Worm (Caenorhabditis elegans) whole organism, L2 larva: ENCODE measurements around the gene nhr-225.

Experiments
- C34F6.9 ChIP-seq: fragments of 150-350 bp; optimal IDR thresholded peaks from 2 replicates; lab custom pipeline; 2014; ENCODE audit warnings: missing biosample characterization, missing genetic modification characterization
- F13H6.1 ChIP-seq: sonication (generic microtip); optimal IDR thresholded peaks from 2 replicates; lab custom pipeline; 2016; ENCODE audit warnings: missing genetic modification characterization, missing compliant biosample characterization
- Y55F3AM.14 ChIP-seq: fragments of 200-800 bp; sonication (Bioruptor generic); optimal IDR thresholded peaks from 2 replicates; lab custom pipeline; 2018; ENCODE audit warnings: mild to moderate bottlenecking, missing genetic modification characterization, missing compliant biosample characterization
- ZK546.5 ChIP-seq: sonication (generic microtip); optimal IDR thresholded peaks from 2 replicates; lab custom pipeline; 2017; ENCODE audit warnings: missing biosample characterization, missing genetic modification characterization
- aly-2 ChIP-seq: fragments of 150-350 bp; optimal IDR thresholded peaks from 2 replicates; lab custom pipeline; 2014; ENCODE audit warnings: missing biosample characterization, missing genetic modification characterization
- ama-1 ChIP-seq: fragments of 150-350 bp; optimal IDR thresholded peaks from 2 replicates; lab custom pipeline; 2018; ENCODE audit warnings: inconsistent platforms
- blmp-1 ChIP-seq: sonication (generic microtip); optimal IDR thresholded peaks from 2 replicates; lab custom pipeline; 2017; ENCODE audit warnings: missing genetic modification characterization, mild to moderate bottlenecking, missing compliant biosample characterization, antibody characterized with exemption, moderate library complexity; ENCODE audit not compliant: insufficient read depth
- ceh-16 ChIP-seq: fragments of 150-350 bp; optimal IDR thresholded peaks from 2 replicates; lab custom pipeline; 2014; ENCODE audit warnings: missing biosample characterization, missing genetic modification characterization
- crh-2 ChIP-seq: sonication (generic microtip); optimal IDR thresholded peaks from 2 replicates; lab custom pipeline; 2017; ENCODE audit warnings: missing biosample characterization, missing genetic modification characterization
- dmd-4 ChIP-seq: sonication (generic microtip); optimal IDR thresholded peaks from 2 replicates; lab custom pipeline; 2017; ENCODE audit warnings: missing biosample characterization, missing genetic modification characterization
- egl-27 ChIP-seq: sonication (generic microtip); optimal IDR thresholded peaks from 3 replicates; lab custom pipeline; 2017; ENCODE audit warnings: missing biosample characterization, missing genetic modification reagents, missing genetic modification characterization
- fos-1 ChIP-seq: fragments of 150-350 bp; optimal IDR thresholded peaks from 2 replicates; lab custom pipeline; 2014; ENCODE audit warnings: missing biosample characterization, missing genetic modification characterization
- gmeb-1 ChIP-seq: fragments of 150-350 bp; optimal IDR thresholded peaks from 2 replicates; lab custom pipeline; 2014; ENCODE audit warnings: missing biosample characterization, missing genetic modification characterization
- lin-11 ChIP-seq: fragments of 150-350 bp; sonication (generic microtip); optimal IDR thresholded peaks from 2 replicates; lab custom pipeline; 2014; ENCODE audit warnings: missing biosample characterization, missing genetic modification characterization, inconsistent platforms, mixed read lengths
- lin-39 ChIP-seq: fragments of 150-350 bp; optimal IDR thresholded peaks from 2 replicates; lab custom pipeline; 2014; ENCODE audit warnings: missing biosample characterization, missing genetic modification reagents, missing genetic modification characterization
- lsy-2 ChIP-seq, 2 experiments: fragments of 150-350 bp in 1 of 2; sonication (generic microtip) in 1 of 2; optimal IDR thresholded peaks; 2 replicates each; lab custom pipeline; 2014 to 2017; ENCODE audit warnings: missing biosample characterization in 2 of 2, missing genetic modification characterization in 2 of 2
- mab-5 ChIP-seq: fragments of 150-350 bp; optimal IDR thresholded peaks from 2 replicates; lab custom pipeline; 2014; ENCODE audit warnings: missing biosample characterization, missing genetic modification characterization
- mbf-1 ChIP-seq: sonication (generic microtip); optimal IDR thresholded peaks from 2 replicates; lab custom pipeline; 2017; ENCODE audit warnings: missing biosample characterization, missing genetic modification characterization
- nhr-10 ChIP-seq: sonication (generic microtip); optimal IDR thresholded peaks from 2 replicates; lab custom pipeline; 2017; ENCODE audit warnings: missing biosample characterization, missing genetic modification characterization
- nhr-11 ChIP-seq: fragments of 150-350 bp; optimal IDR thresholded peaks from 2 replicates; lab custom pipeline; 2014; ENCODE audit warnings: missing biosample characterization, missing genetic modification characterization
- nhr-12 ChIP-seq: fragments of 150-350 bp; optimal IDR thresholded peaks from 2 replicates; lab custom pipeline; 2014; ENCODE audit warnings: missing biosample characterization, missing genetic modification characterization
- nhr-129 ChIP-seq: fragments of 150-350 bp; optimal IDR thresholded peaks from 2 replicates; lab custom pipeline; 2014; ENCODE audit warnings: missing biosample characterization, missing genetic modification characterization
- nhr-23 ChIP-seq: fragments of 150-350 bp; optimal IDR thresholded peaks from 2 replicates; lab custom pipeline; 2014; ENCODE audit warnings: missing biosample characterization, missing genetic modification reagents, missing genetic modification characterization
- nhr-237 ChIP-seq: fragments of 150-350 bp; optimal IDR thresholded peaks from 2 replicates; lab custom pipeline; 2014; ENCODE audit warnings: missing biosample characterization, missing genetic modification characterization
- nhr-25 ChIP-seq: fragments of 150-350 bp; sonication (generic microtip); optimal IDR thresholded peaks from 3 replicates; lab custom pipeline; 2014; ENCODE audit warnings: missing biosample characterization, missing genetic modification characterization
- nhr-6 ChIP-seq: fragments of 150-350 bp; optimal IDR thresholded peaks from 2 replicates; lab custom pipeline; 2014; ENCODE audit warnings: missing biosample characterization, missing genetic modification characterization
- nhr-77 ChIP-seq: fragments of 150-350 bp; optimal IDR thresholded peaks from 2 replicates; lab custom pipeline; 2014; ENCODE audit warnings: missing biosample characterization, missing genetic modification characterization
- peb-1 ChIP-seq: fragments of 150-350 bp; optimal IDR thresholded peaks from 2 replicates; lab custom pipeline; 2014; ENCODE audit warnings: missing biosample characterization, missing genetic modification characterization
- sem-4 ChIP-seq: fragments of 150-350 bp; optimal IDR thresholded peaks from 2 replicates; lab custom pipeline; 2014; ENCODE audit warnings: missing biosample characterization, missing genetic modification reagents, missing genetic modification characterization
- skn-1 ChIP-seq: sonication (generic microtip); optimal IDR thresholded peaks from 2 replicates; lab custom pipeline; 2017; ENCODE audit warnings: missing biosample characterization, missing genetic modification characterization
- sma-3 ChIP-seq: sonication (generic microtip); optimal IDR thresholded peaks from 2 replicates; lab custom pipeline; 2016; ENCODE audit warnings: missing genetic modification reagents, missing genetic modification characterization, missing compliant biosample characterization
- sma-9 ChIP-seq, 2 experiments: fragments of 150-350 bp in 1 of 2; sonication (generic microtip) in 1 of 2; optimal IDR thresholded peaks; 2 replicates each; lab custom pipeline; 2014 to 2016; ENCODE audit warnings: missing genetic modification characterization in 2 of 2, mild to moderate bottlenecking in 1 of 2, missing biosample characterization in 1 of 2, missing compliant biosample characterization in 1 of 2, missing genetic modification reagents in 1 of 2, moderate library complexity in 1 of 2
- snpc-4 ChIP-seq: fragments of 150-350 bp; optimal IDR thresholded peaks from 2 replicates; lab custom pipeline; 2014; ENCODE audit warnings: missing biosample characterization, missing genetic modification characterization
- unc-39 ChIP-seq: fragments of 150-350 bp; optimal IDR thresholded peaks from 2 replicates; lab custom pipeline; 2014; ENCODE audit warnings: missing biosample characterization, missing genetic modification characterization
- unc-55 ChIP-seq: fragments of 150-350 bp; sonication (generic microtip); optimal IDR thresholded peaks from 3 replicates; lab custom pipeline; 2014; ENCODE audit warnings: missing biosample characterization, missing genetic modification reagents, missing genetic modification characterization
- unc-62 ChIP-seq: fragments of 150-350 bp; optimal IDR thresholded peaks from 2 replicates; lab custom pipeline; 2014; ENCODE audit warnings: missing biosample characterization, missing genetic modification reagents, missing genetic modification characterization
- zag-1 ChIP-seq: fragments of 150-350 bp; optimal IDR thresholded peaks from 2 replicates; lab custom pipeline; 2014; ENCODE audit warnings: missing biosample characterization, missing genetic modification characterization
- ztf-1 ChIP-seq: fragments of 200-800 bp; sonication (Bioruptor generic); conservative IDR thresholded peaks from 2 replicates; pipeline ENCODE4 v1.3.6; 2022; ENCODE audit warnings: missing genetic modification characterization, missing compliant biosample characterization
- ztf-4 ChIP-seq: fragments of 150-350 bp; optimal IDR thresholded peaks from 2 replicates; lab custom pipeline; 2014; ENCODE audit warnings: missing biosample characterization, missing genetic modification characterization

nhr-225 gene

DNA sequence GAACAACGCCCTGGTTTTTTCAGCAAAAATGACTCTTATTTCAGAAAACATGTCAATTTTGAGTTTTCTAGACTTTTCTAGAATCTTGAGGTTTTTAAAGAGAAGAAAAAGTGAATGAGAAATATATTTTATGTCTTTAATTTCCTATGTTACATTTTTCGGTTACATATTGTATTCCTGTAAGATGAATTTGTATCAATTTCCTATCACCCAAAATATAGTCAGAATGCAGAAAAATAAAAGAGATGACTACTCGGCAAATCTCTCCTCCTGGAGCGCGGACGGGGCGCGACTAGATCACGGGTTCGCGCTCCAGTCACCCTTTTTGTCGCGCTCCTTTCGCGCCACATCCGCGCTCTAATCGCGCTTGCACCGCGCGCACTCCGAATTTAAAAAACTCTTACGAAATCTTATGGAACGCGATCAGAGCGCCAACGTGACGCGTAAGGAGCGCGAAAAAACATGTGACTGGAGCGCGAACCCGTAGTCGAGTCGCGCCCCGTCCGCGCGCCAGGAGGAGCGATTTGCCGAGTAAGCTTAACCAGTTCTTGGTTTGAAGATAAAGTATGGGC, 35.6 kb downstream of the nhr-225 start, which contains the start of gene str-253:
Gene str-253, minus strand, starts transcription at position 51 of the 572 bp plus-strand sequence.
- TF ChIP-seq nhr-11 (no peak), dmd-4 (tag; lab: Kevin White, UChicago) (no peak), ztf-4 (tag; lab: Kevin White, UChicago) (no peak), lsy-2 (tag; optimal IDR thresholded peaks at IDR 0.05; lab: Kevin White, UChicago) (no peak), mbf-1 (no peak), nhr-25 (tag; lab: Kevin White, UChicago) (no peak), F13H6.1 (no peak), unc-62 (GFP tag; lab: Kevin White, UChicago) (no peak), nhr-23 (tag; lab: Kevin White, UChicago) (no peak), nhr-237 (tag; lab: Kevin White, UChicago) (no peak), mab-5 (tag; lab: Kevin White, UChicago) (no peak), aly-2 (no peak), blmp-1 (tag; lab: Kevin White, UChicago) (no peak)

DNA sequence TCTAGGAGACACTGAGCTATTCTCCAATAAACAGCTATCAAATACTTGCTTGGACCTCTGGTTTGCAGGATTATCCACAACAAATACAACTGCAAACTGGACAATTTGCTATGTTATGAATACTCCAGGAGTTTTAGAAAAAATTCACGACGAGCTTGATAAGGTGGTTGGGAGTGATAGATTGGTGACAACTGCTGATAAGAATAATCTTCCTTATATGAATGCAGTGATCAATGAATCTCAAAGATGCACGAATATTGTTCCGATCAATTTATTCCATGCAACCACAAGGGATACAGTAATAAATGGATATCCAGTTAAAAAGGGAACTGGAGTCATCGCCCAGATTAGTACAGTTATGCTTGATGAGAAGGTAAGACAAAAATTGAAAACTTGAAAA, 38.5 kb downstream of the nhr-225 start:
- TF ChIP-seq fos-1 (tag; lab: Kevin White, UChicago) (peak; percentile 11), sem-4 (tag; lab: Kevin White, UChicago) (no peak)

DNA sequence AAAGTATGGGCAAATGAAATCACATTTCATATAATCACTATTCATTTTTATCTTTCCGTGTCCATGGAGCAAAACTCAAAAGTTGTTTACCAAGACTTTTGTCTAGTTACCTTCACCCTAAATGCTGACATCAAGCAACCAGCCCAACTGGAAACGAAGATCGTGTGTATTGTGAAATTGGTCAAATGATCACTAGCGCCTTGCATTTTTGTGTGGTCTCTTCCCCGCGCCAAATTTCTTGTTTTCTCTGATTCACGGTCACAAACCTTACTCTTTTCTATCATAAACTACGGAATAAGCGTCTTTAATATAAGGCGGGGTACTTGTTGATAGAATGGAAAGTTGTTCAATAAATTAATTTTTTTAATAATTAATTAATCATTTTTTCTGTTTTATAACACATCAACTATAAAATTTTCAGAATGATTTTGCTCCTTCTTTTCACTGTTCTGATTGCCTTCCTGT, 40.1 kb downstream of the nhr-225 start, which contains the start of gene cyp-33C7:
Gene cyp-33C7, plus strand, starts transcription at position 415 of the 465 bp plus-strand sequence.
- TF ChIP-seq gmeb-1 (tag; lab: Kevin White, UChicago) (peak; percentile 35), skn-1 (tag; lab: Kevin White, UChicago) (peak; percentile 10), zag-1 (tag; lab: Kevin White, UChicago) (no peak), fos-1 (tag; lab: Kevin White, UChicago) (peak; percentile 81), C34F6.9 (tag; lab: Kevin White, UChicago) (peak; percentile 17), sma-9 (GFP tag; optimal IDR thresholded peaks at IDR 0.05; lab: Kevin White, UChicago) (peak; percentile 64), sma-9 (tag; optimal IDR thresholded peaks at IDR 0.05; lab: Kevin White, UChicago) (no peak), crh-2 (tag; lab: Kevin White, UChicago) (peak; percentile 46), nhr-129 (peak; percentile 59), nhr-237 (tag; lab: Kevin White, UChicago) (no peak)

DNA sequence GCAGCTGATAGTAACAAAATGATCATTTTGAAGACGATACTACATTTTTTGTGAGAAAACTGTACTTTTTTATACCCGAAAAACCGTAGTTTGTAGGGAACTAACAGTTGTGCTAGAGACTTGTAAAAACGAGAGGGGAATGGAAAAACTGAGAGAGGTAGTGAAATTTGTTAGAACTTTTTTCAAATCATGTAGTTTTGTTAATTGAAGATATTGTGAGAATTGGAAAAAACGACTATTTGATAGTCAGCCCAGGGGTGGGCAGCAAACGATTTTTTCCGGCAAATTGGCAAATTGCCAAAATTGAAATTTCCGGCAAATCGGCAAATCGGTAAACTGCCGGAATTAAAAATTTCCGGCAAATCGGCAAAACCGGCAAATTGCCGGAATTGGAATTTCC, 41.0 kb downstream of the nhr-225 start, which contains the start of gene cyp-33C6:
Gene cyp-33C6, minus strand, starts transcription at position 101 of the 400 bp plus-strand sequence.
- TF ChIP-seq dmd-4 (tag; lab: Kevin White, UChicago) = no peak
- no peak for TF ChIP-seq nhr-23 (tag; lab: Kevin White, UChicago)
- no peak for TF ChIP-seq mbf-1
- TF ChIP-seq lin-39 (tag; lab: Kevin White, UChicago) = no peak
- TF ChIP-seq nhr-237 (tag; lab: Kevin White, UChicago) = no peak
- no peak for TF ChIP-seq snpc-4 (tag; lab: Kevin White, UChicago)
- TF ChIP-seq ama-1 (lab: Kevin White, UChicago) = no peak
- no peak for TF ChIP-seq ztf-1 (GFP tag; lab: Robert Waterston, UW)
- TF ChIP-seq fos-1 (tag; lab: Kevin White, UChicago) = no peak
- no peak for TF ChIP-seq unc-39 (tag; lab: Kevin White, UChicago)
- no peak for TF ChIP-seq F13H6.1
- no peak for TF ChIP-seq nhr-129
- TF ChIP-seq ceh-16 (tag; lab: Kevin White, UChicago) = no peak
- TF ChIP-seq zag-1 (tag; lab: Kevin White, UChicago) = no peak

DNA sequence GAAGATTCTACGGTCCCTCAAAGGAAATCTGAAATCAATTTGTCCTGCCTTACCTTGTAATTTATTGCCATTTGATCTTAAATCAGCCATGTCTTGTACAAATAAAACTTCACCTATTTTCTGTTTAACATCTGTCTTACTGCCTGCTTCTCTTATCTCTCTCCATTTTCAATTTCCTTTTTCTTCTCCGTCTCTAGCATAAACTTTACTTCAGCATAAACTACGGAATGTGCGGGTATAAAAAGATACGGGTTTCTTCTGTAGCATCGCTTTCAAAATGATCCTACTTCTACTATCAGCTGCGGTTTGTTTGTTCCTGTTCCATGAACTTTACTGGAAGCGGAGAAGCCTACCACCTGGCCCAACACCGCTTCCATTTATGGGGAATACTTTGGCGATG, 45.5 kb downstream of the nhr-225 start, which contains the start of gene cyp-33C5:
Gene cyp-33C5, plus strand, starts transcription at position 254 of the 400 bp plus-strand sequence.
- TF ChIP-seq snpc-4 (tag; lab: Kevin White, UChicago) = no peak
- no peak for TF ChIP-seq sem-4 (tag; lab: Kevin White, UChicago)
- no peak for TF ChIP-seq mab-5 (tag; lab: Kevin White, UChicago)
- TF ChIP-seq C34F6.9 (tag; lab: Kevin White, UChicago) = no peak
- no peak for TF ChIP-seq nhr-23 (tag; lab: Kevin White, UChicago)
- TF ChIP-seq nhr-25 (tag; lab: Kevin White, UChicago) = no peak
- no peak for TF ChIP-seq egl-27 (tag; lab: Kevin White, UChicago)
- TF ChIP-seq zag-1 (tag; lab: Kevin White, UChicago) = no peak
- peak; percentile 28 for TF ChIP-seq gmeb-1 (tag; lab: Kevin White, UChicago)
- TF ChIP-seq nhr-77 (tag; lab: Kevin White, UChicago) = no peak
- peak; percentile 5 for TF ChIP-seq sma-3
- no peak for TF ChIP-seq ceh-16 (tag; lab: Kevin White, UChicago)
- TF ChIP-seq nhr-6 = no peak
- no peak for TF ChIP-seq nhr-237 (tag; lab: Kevin White, UChicago)
- TF ChIP-seq lsy-2 (tag; optimal IDR thresholded peaks at IDR 0.05; lab: Kevin White, UChicago) = no peak
- TF ChIP-seq nhr-12 = no peak
- peak; percentile 74 for TF ChIP-seq sma-9 (GFP tag; optimal IDR thresholded peaks at IDR 0.05; lab: Kevin White, UChicago)
- TF ChIP-seq sma-9 (tag; optimal IDR thresholded peaks at IDR 0.05; lab: Kevin White, UChicago) = no peak
- TF ChIP-seq lin-39 (tag; lab: Kevin White, UChicago) = no peak
- peak; percentile 2 for TF ChIP-seq unc-55 (GFP tag; lab: Kevin White, UChicago)
- TF ChIP-seq mbf-1 = no peak
- TF ChIP-seq Y55F3AM.14 (GFP tag; lab: Kevin White, UChicago) = no peak
- TF ChIP-seq ZK546.5 (tag; lab: Kevin White, UChicago) = no peak
- TF ChIP-seq peb-1 (tag; lab: Kevin White, UChicago) = no peak
- no peak for TF ChIP-seq nhr-10 (tag; lab: Kevin White, UChicago)
- TF ChIP-seq nhr-129 = peak; percentile 26
- no peak for TF ChIP-seq lin-11
- TF ChIP-seq ama-1 (lab: Kevin White, UChicago) = no peak
- TF ChIP-seq unc-62 (GFP tag; lab: Kevin White, UChicago) = no peak
- no peak for TF ChIP-seq crh-2 (tag; lab: Kevin White, UChicago)
- TF ChIP-seq F13H6.1 = no peak
